Worm (Caenorhabditis elegans) whole organism, mixed stage, embryonic: ENCODE measurements around the gene W02D7.11.
A peak's percentile ranks its signal among the peaks of the same experiment; 100 is the strongest.

ENCODE experiments used
- blmp-1 ChIP-seq: fragments of 150-350 bp; optimal IDR thresholded peaks from 2 replicates; lab custom pipeline; 2014; ENCODE audit warnings: missing biosample characterization, missing genetic modification characterization
- ceh-83 ChIP-seq: fragments of 200-800 bp; sonication (Bioruptor generic); optimal IDR thresholded peaks from 2 replicates; lab custom pipeline; 2018; ENCODE audit warnings: mild to moderate bottlenecking, missing genetic modification characterization, missing compliant biosample characterization
- ces-1 ChIP-seq: fragments of 150-350 bp; optimal IDR thresholded peaks from 2 replicates; lab custom pipeline; 2014; ENCODE audit warnings: missing biosample characterization, missing genetic modification reagents, missing genetic modification characterization
- cnd-1 ChIP-seq: fragments of 200-800 bp; sonication (Bioruptor generic); optimal IDR thresholded peaks from 2 replicates; lab custom pipeline; 2018; ENCODE audit warnings: mild to moderate bottlenecking, missing genetic modification characterization, missing compliant biosample characterization
- lin-13 ChIP-seq: fragments of 150-350 bp; optimal IDR thresholded peaks from 2 replicates; lab custom pipeline; 2014; ENCODE audit warnings: missing biosample characterization, missing genetic modification characterization
- nhr-2 ChIP-seq: fragments of 150-350 bp; optimal IDR thresholded peaks from 2 replicates; lab custom pipeline; 2014; ENCODE audit warnings: missing biosample characterization, missing genetic modification characterization
- nhr-237 ChIP-seq: fragments of 150-350 bp; optimal IDR thresholded peaks from 2 replicates; lab custom pipeline; 2014; ENCODE audit warnings: missing biosample characterization, missing genetic modification characterization
- pha-4 ChIP-seq: fragments of 150-350 bp; optimal IDR thresholded peaks from 2 replicates; lab custom pipeline; 2018; ENCODE audit warnings: missing biosample characterization, missing genetic modification reagents, missing genetic modification characterization
- unc-39 ChIP-seq: fragments of 150-350 bp; optimal IDR thresholded peaks from 2 replicates; lab custom pipeline; 2014; ENCODE audit warnings: missing biosample characterization, missing genetic modification characterization
- zip-8 ChIP-seq: fragments of 150-350 bp; optimal IDR thresholded peaks from 2 replicates; lab custom pipeline; 2014; ENCODE audit warnings: missing biosample characterization, missing genetic modification characterization

W02D7.11 gene

ce11 chrV:8259016-8259415, 45.3 kb downstream of the W02D7.11 start, which contains the start of gene C16D9.1:
TSS of gene C16D9.1 (plus strand) at chrV:8259316.
- no peak for TF ChIP-seq cnd-1
- TF ChIP-seq unc-39 (tag; lab: Kevin White, UChicago), result no peak
- no peak for TF ChIP-seq nhr-2 (tag; lab: Kevin White, UChicago)
- no peak for TF ChIP-seq blmp-1 (tag; lab: Kevin White, UChicago)
- TF ChIP-seq ceh-83, result no peak
- no peak for TF ChIP-seq nhr-237 (tag; lab: Kevin White, UChicago)
- TF ChIP-seq pha-4 (tag; lab: Kevin White, UChicago), result no peak
- TF ChIP-seq, all 35 proteins: peak for 0

- TF ChIP-seq lin-13 (tag; lab: Kevin White, UChicago), result no peak
- TF ChIP-seq blmp-1 (tag; lab: Kevin White, UChicago), result peak; percentile 50
- peak; percentile 74 for TF ChIP-seq zip-8 (tag; lab: Kevin White, UChicago)
- TF ChIP-seq, all 35 proteins: peak for 2
Observed at ce11 chrV:8254973-8255372, 49.3 kb downstream of the W02D7.11 start.

ce11 chrV:8253946-8254345, 50.4 kb downstream of the W02D7.11 start:
- TF ChIP-seq blmp-1 (tag; lab: Kevin White, UChicago) (no peak), ces-1 (GFP tag; lab: Kevin White, UChicago) (peak; percentile 99)
